Fruit fly (Drosophila melanogaster): ENCODE measurements around the gene t.

DNA sequence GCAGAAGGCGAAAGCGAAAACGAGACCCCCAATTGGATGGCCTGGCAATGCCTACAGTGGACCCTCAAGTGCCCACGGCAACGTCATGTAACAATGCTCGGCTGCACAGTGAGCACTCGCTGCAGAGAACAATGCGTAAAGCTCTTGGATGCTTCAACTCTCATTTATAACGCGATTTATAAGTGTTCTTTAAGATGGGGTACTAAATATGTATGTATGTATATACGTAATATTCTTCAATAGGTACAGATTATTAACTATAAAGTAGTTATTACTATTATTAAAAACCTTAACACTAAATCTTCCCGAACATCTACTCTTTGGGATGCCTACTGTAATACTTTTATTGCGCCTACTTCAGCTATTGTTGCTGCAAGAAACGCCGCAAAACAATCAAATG is 43.0 kb upstream of the t start:
- TF ChIP-seq cnc (optimal IDR thresholded peaks at IDR 0.05) (no peak), Hr96 (GFP tag; optimal IDR thresholded peaks at IDR 0.05) (no peak), tj (GFP tag; optimal IDR thresholded peaks at IDR 0.05) (no peak), pad (GFP tag; optimal IDR thresholded peaks at IDR 0.05) (no peak), CG7045 (GFP tag; optimal IDR thresholded peaks at IDR 0.05) (no peak), CG12768 (GFP tag; optimal IDR thresholded peaks at IDR 0.05) (no peak), CG7101 (tag; optimal IDR thresholded peaks at IDR 0.05) (no peak), CG1620 (GFP tag; optimal IDR thresholded peaks at IDR 0.05) (no peak), CG14711 (tag; optimal IDR thresholded peaks at IDR 0.05) (no peak), cic (GFP tag; optimal IDR thresholded peaks at IDR 0.05) (no peak), kay (GFP tag; ENCODE audit: borderline replicate concordance) (no peak), bab1 (GFP tag; optimal IDR thresholded peaks at IDR 0.05) (no peak)
